Worm (Caenorhabditis elegans) whole organism, young adult: ENCODE results near the gene ZK1251.3.

ENCODE experiments used
- C17E4.6 ChIP-seq: fragments of 200-800 bp; sonication (Bioruptor generic); IDR thresholded peaks from 2 replicates; pipeline ENCODE4 v1.3.6; 2022; ENCODE audit warnings: missing genetic modification reagents, missing genetic modification characterization, missing compliant biosample characterization
- F10E7.11 ChIP-seq: sonication (generic microtip); optimal IDR thresholded peaks from 2 replicates; lab custom pipeline; 2017; ENCODE audit warnings: mild to moderate bottlenecking, missing genetic modification characterization, moderate library complexity, missing compliant biosample characterization
- F22D6.2 ChIP-seq: sonication (generic microtip); optimal IDR thresholded peaks from 2 replicates; lab custom pipeline; 2016; ENCODE audit warnings: mild to moderate bottlenecking, missing genetic modification characterization, missing compliant biosample characterization
- F49E8.2 ChIP-seq: sonication (generic microtip); optimal IDR thresholded peaks from 3 replicates; lab custom pipeline; 2017; ENCODE audit warnings: missing genetic modification characterization, mild to moderate bottlenecking, missing compliant biosample characterization, antibody characterized with exemption, moderate library complexity; ENCODE audit not compliant: insufficient read depth
- F52B5.7 ChIP-seq: sonication (generic microtip); optimal IDR thresholded peaks from 2 replicates; lab custom pipeline; 2016; ENCODE audit warnings: mild to moderate bottlenecking, missing genetic modification characterization, missing compliant biosample characterization
- K11D2.4 ChIP-seq: fragments of 200-800 bp; sonication (Bioruptor generic); IDR thresholded peaks from 2 replicates; pipeline ENCODE4 v1.3.6; 2022; ENCODE audit warnings: missing genetic modification reagents, missing genetic modification characterization, missing compliant biosample characterization
- T26A5.8 ChIP-seq: sonication (generic microtip); optimal IDR thresholded peaks from 2 replicates; lab custom pipeline; 2016; ENCODE audit warnings: missing genetic modification characterization, missing compliant biosample characterization
- Y79H2A.3 ChIP-seq: fragments of 200-800 bp; sonication (Bioruptor generic); conservative IDR thresholded peaks from 2 replicates; pipeline ENCODE4 v1.3.6; 2022; ENCODE audit warnings: missing genetic modification reagents, missing genetic modification characterization, missing compliant biosample characterization
- ZK185.1 ChIP-seq: sonication (generic microtip); optimal IDR thresholded peaks from 2 replicates; lab custom pipeline; 2016; ENCODE audit warnings: mild to moderate bottlenecking, missing genetic modification characterization, missing compliant biosample characterization; ENCODE audit not compliant: poor library complexity, severe bottlenecking
- akir-1 ChIP-seq: fragments of 200-800 bp; sonication (Bioruptor generic); optimal IDR thresholded peaks from 2 replicates; lab custom pipeline; 2018; ENCODE audit warnings: mild to moderate bottlenecking, missing genetic modification characterization, moderate library complexity, missing compliant biosample characterization
- ama-1 ChIP-seq, 3 experiments: fragments of 150-350 bp in 1 of 3; sonication (generic microtip) in 2 of 3; optimal IDR thresholded peaks; 2 replicates each; lab custom pipeline; 2014 to 2018; ENCODE audit warnings: missing biosample characterization in 2 of 3, missing genetic modification characterization in 2 of 3, missing genetic modification reagents in 2 of 3
- athp-1 ChIP-seq: sonication (generic microtip); optimal IDR thresholded peaks from 2 replicates; lab custom pipeline; 2017; ENCODE audit warnings: mild to moderate bottlenecking, missing genetic modification characterization, missing compliant biosample characterization
- attf-5 ChIP-seq: fragments of 200-800 bp; sonication (Bioruptor generic); optimal IDR thresholded peaks from 2 replicates; lab custom pipeline; 2018; ENCODE audit warnings: mild to moderate bottlenecking, missing genetic modification characterization, missing compliant biosample characterization
- bed-2 ChIP-seq: fragments of 200-800 bp; sonication (Bioruptor generic); IDR thresholded peaks from 2 replicates; pipeline ENCODE4 v1.3.6; 2022; ENCODE audit warnings: missing genetic modification reagents, missing genetic modification characterization, missing compliant biosample characterization
- ceh-58 ChIP-seq: fragments of 200-800 bp; sonication (Bioruptor generic); IDR thresholded peaks from 2 replicates; pipeline ENCODE4 v1.3.6; 2022; ENCODE audit warnings: missing genetic modification characterization, missing compliant biosample characterization
- chd-7 ChIP-seq: sonication (generic microtip); optimal IDR thresholded peaks from 2 replicates; lab custom pipeline; 2016; ENCODE audit warnings: mild to moderate bottlenecking, missing genetic modification characterization, moderate library complexity, missing compliant biosample characterization
- dox-1 ChIP-seq: fragments of 200-800 bp; sonication (Bioruptor generic); IDR thresholded peaks from 2 replicates; pipeline ENCODE4 v1.3.6; 2022; ENCODE audit warnings: missing genetic modification reagents, missing genetic modification characterization, missing compliant biosample characterization
- dpl-1 ChIP-seq: fragments of 150-350 bp; optimal IDR thresholded peaks from 2 replicates; lab custom pipeline; 2014; ENCODE audit warnings: missing biosample characterization, missing genetic modification reagents, missing genetic modification characterization
- egrh-3 ChIP-seq: fragments of 200-800 bp; sonication (Bioruptor generic); IDR thresholded peaks from 2 replicates; pipeline ENCODE4 v1.3.6; 2022; ENCODE audit warnings: missing genetic modification reagents, missing genetic modification characterization, missing compliant biosample characterization
- ekl-4 ChIP-seq: fragments of 200-800 bp; sonication (Bioruptor generic); IDR thresholded peaks from 2 replicates; pipeline ENCODE4 v1.3.6; 2022; ENCODE audit warnings: missing genetic modification reagents, missing genetic modification characterization, missing compliant biosample characterization
- hrde-1 ChIP-seq: sonication (generic microtip); optimal IDR thresholded peaks from 2 replicates; lab custom pipeline; 2016; ENCODE audit warnings: missing genetic modification characterization, mild to moderate bottlenecking, missing compliant biosample characterization, moderate library complexity, missing genotype, missing genetic modification reagents, borderline replicate concordance
- hsf-1 ChIP-seq: fragments of 200-800 bp; sonication (Bioruptor generic); IDR thresholded peaks from 2 replicates; pipeline ENCODE4 v1.3.6; 2022; ENCODE audit warnings: missing genetic modification reagents, missing genetic modification characterization, missing compliant biosample characterization
- lag-1 ChIP-seq: fragments of 200-800 bp; sonication (Bioruptor generic); IDR thresholded peaks from 2 replicates; pipeline ENCODE4 v1.3.6; 2022; ENCODE audit warnings: missing genetic modification reagents, missing genetic modification characterization, missing compliant biosample characterization
- let-607 ChIP-seq, 2 experiments: fragments of 200-800 bp in 1 of 2; sonication (Bioruptor generic) in 1 of 2; sonication (generic microtip) in 1 of 2; optimal IDR thresholded peaks; 2 replicates each; lab custom pipeline; 2016 to 2018; ENCODE audit warnings: mild to moderate bottlenecking in 2 of 2, missing compliant biosample characterization in 2 of 2, missing genetic modification characterization in 2 of 2, moderate library complexity in 2 of 2, missing genotype in 1 of 2
- lin-35 ChIP-seq, 3 experiments: fragments of 150-350 bp in 2 of 3; sonication (generic microtip) in 1 of 3; optimal IDR thresholded peaks; 2 replicates each; lab custom pipeline; 2014 to 2018; ENCODE audit warnings: missing biosample characterization in 3 of 3, missing genetic modification characterization in 3 of 3, missing genetic modification reagents in 3 of 3
- lin-40 ChIP-seq: sonication (generic microtip); optimal IDR thresholded peaks from 2 replicates; lab custom pipeline; 2016; ENCODE audit warnings: missing genetic modification characterization, mild to moderate bottlenecking, missing compliant biosample characterization, missing genotype, missing genetic modification reagents
- lin-54 ChIP-seq: fragments of 200-800 bp; sonication (Bioruptor generic); optimal IDR thresholded peaks from 2 replicates; lab custom pipeline; 2018; ENCODE audit warnings: mild to moderate bottlenecking, missing genetic modification characterization, missing compliant biosample characterization
- lir-1 ChIP-seq: fragments of 200-800 bp; sonication (Bioruptor generic); conservative IDR thresholded peaks from 2 replicates; pipeline ENCODE4 v1.3.6; 2022; ENCODE audit warnings: missing genetic modification reagents, missing genetic modification characterization, missing compliant biosample characterization
- lsy-27 ChIP-seq: sonication (generic microtip); optimal IDR thresholded peaks from 2 replicates; lab custom pipeline; 2017; ENCODE audit warnings: missing genetic modification characterization, mild to moderate bottlenecking, missing compliant biosample characterization, antibody characterized with exemption, missing genotype, borderline replicate concordance; ENCODE audit not compliant: insufficient read depth
- madf-3 ChIP-seq: fragments of 200-800 bp; sonication (Bioruptor generic); IDR thresholded peaks from 2 replicates; pipeline ENCODE4 v1.3.6; 2022; ENCODE audit warnings: missing genetic modification reagents, missing genetic modification characterization, missing compliant biosample characterization
- mxl-1 ChIP-seq: sonication (generic microtip); optimal IDR thresholded peaks from 2 replicates; lab custom pipeline; 2016; ENCODE audit warnings: missing genetic modification characterization, missing compliant biosample characterization
- nfya-1 ChIP-seq: sonication (generic microtip); optimal IDR thresholded peaks from 2 replicates; lab custom pipeline; 2017; ENCODE audit warnings: antibody characterized with exemption, missing compliant biosample characterization, missing genetic modification characterization, borderline replicate concordance; ENCODE audit not compliant: insufficient read depth
- nfya-2 ChIP-seq: fragments of 200-800 bp; sonication (Bioruptor generic); IDR thresholded peaks from 2 replicates; pipeline ENCODE4 v1.3.6; 2022; ENCODE audit warnings: missing genetic modification reagents, missing genetic modification characterization, missing compliant biosample characterization
- pbrm-1 ChIP-seq: fragments of 200-800 bp; sonication (Bioruptor generic); IDR thresholded peaks from 2 replicates; pipeline ENCODE4 v1.3.6; 2022; ENCODE audit warnings: missing genetic modification reagents, missing genetic modification characterization, missing compliant biosample characterization
- pha-4 ChIP-seq: fragments of 150-350 bp; sonication (generic microtip); optimal IDR thresholded peaks from 2 replicates; lab custom pipeline; 2014; ENCODE audit warnings: missing biosample characterization, missing genetic modification reagents, missing genetic modification characterization
- sea-2 ChIP-seq: fragments of 200-800 bp; sonication (Bioruptor generic); IDR thresholded peaks from 2 replicates; pipeline ENCODE4 v1.3.6; 2022; ENCODE audit warnings: missing genetic modification characterization, missing compliant biosample characterization
- tbx-9 ChIP-seq: sonication (generic microtip); optimal IDR thresholded peaks from 2 replicates; lab custom pipeline; 2016; ENCODE audit warnings: borderline replicate concordance, missing genetic modification characterization, inconsistent platforms, missing compliant biosample characterization
- tlf-1 ChIP-seq: fragments of 200-800 bp; sonication (Bioruptor generic); optimal IDR thresholded peaks from 2 replicates; lab custom pipeline; 2018; ENCODE audit warnings: mild to moderate bottlenecking, missing genetic modification characterization, missing compliant biosample characterization
- ztf-25 ChIP-seq: fragments of 200-800 bp; sonication (Bioruptor generic); IDR thresholded peaks from 2 replicates; pipeline ENCODE4 v1.3.6; 2022; ENCODE audit warnings: missing genetic modification reagents, missing genetic modification characterization, missing compliant biosample characterization
- ztf-26 ChIP-seq: sonication (generic microtip); optimal IDR thresholded peaks from 2 replicates; lab custom pipeline; 2017; ENCODE audit warnings: missing genetic modification characterization, missing compliant biosample characterization

Gene ZK1251.3

ce11 chrIV:9683433-9683832 is at the start of gene ZK1251.3, which contains the start of gene htas-1:
ZK1251.3 (plus strand) TSS chrIV:9683658.
htas-1 (minus strand) TSS chrIV:9683533.
- TF ChIP-seq ceh-58 (GFP tag; lab: Robert Waterston, UW) = no peak
- no peak for TF ChIP-seq athp-1
- no peak for TF ChIP-seq dox-1 (GFP tag; lab: Robert Waterston, UW)
- no peak for TF ChIP-seq bed-2 (GFP tag; lab: Robert Waterston, UW)
- no peak for TF ChIP-seq lin-54 (GFP tag; lab: Kevin White, UChicago)
- no peak for TF ChIP-seq pha-4
- no peak for TF ChIP-seq T26A5.8 (tag; lab: Kevin White, UChicago)
- TF ChIP-seq F49E8.2 (tag; lab: Kevin White, UChicago) = no peak
- no peak for TF ChIP-seq sea-2
- TF ChIP-seq ekl-4 (GFP tag; lab: Robert Waterston, UW) = no peak
- TF ChIP-seq hrde-1 = no peak
- no peak for TF ChIP-seq egrh-3 (GFP tag; lab: Robert Waterston, UW)
- TF ChIP-seq chd-7 (tag; lab: Kevin White, UChicago) = no peak
- no peak for TF ChIP-seq F10E7.11 (tag; lab: Kevin White, UChicago)
- no peak for TF ChIP-seq tlf-1
- TF ChIP-seq, all 124 proteins: peak for 0

ce11 chrIV:9633889-9634288 is 49.6 kb upstream of the ZK1251.3 start:
- TF ChIP-seq F22D6.2 (tag; lab: Kevin White, UChicago) (no peak), F52B5.7 (tag; lab: Kevin White, UChicago) (no peak), egrh-3 (GFP tag; lab: Robert Waterston, UW) (no peak), ama-1 (optimal IDR thresholded peaks at IDR 0.05; lab: Kevin White, UChicago) (no peak), ama-1 (GFP tag; optimal IDR thresholded peaks at IDR 0.05; lab: Kevin White, UChicago) (no peak), C17E4.6 (no peak), F49E8.2 (tag; lab: Kevin White, UChicago) (no peak), nfya-2 (GFP tag; lab: Robert Waterston, UW) (no peak), lin-35 (GFP tag; optimal IDR thresholded peaks at IDR 0.05; lab: Kevin White, UChicago) (no peak), akir-1 (GFP tag; lab: Kevin White, UChicago) (no peak), ztf-25 (GFP tag; lab: Robert Waterston, UW) (no peak), hrde-1 (no peak), hsf-1 (GFP tag; lab: Robert Waterston, UW) (no peak), dpl-1 (GFP tag; lab: Kevin White, UChicago) (no peak), lin-40 (tag; lab: Kevin White, UChicago) (no peak), lin-54 (GFP tag; lab: Kevin White, UChicago) (no peak), ZK185.1 (tag; lab: Kevin White, UChicago) (no peak), lsy-27 (no peak), madf-3 (GFP tag; lab: Robert Waterston, UW) (no peak)

ce11 chrIV:9634848-9635247 is 48.6 kb upstream of the ZK1251.3 start, which contains the start of gene mca-1:
mca-1 (minus strand) TSS chrIV:9634948.
- no peak for TF ChIP-seq lag-1 (GFP tag; lab: Robert Waterston, UW)
- TF ChIP-seq mxl-1 = no peak
- TF ChIP-seq nfya-1 (tag; lab: Kevin White, UChicago) = no peak
- TF ChIP-seq ztf-26 (tag; lab: Kevin White, UChicago) = no peak
- TF ChIP-seq pbrm-1 = no peak
- TF ChIP-seq lir-1 = no peak
- TF ChIP-seq pha-4 = no peak
- no peak for TF ChIP-seq K11D2.4
- TF ChIP-seq let-607 (tag; optimal IDR thresholded peaks at IDR 0.05; lab: Kevin White, UChicago) = no peak
- no peak for TF ChIP-seq ZK185.1 (tag; lab: Kevin White, UChicago)
- no peak for TF ChIP-seq Y79H2A.3
- TF ChIP-seq tbx-9 (tag; lab: Kevin White, UChicago) = no peak
- no peak for TF ChIP-seq attf-5 (GFP tag; lab: Kevin White, UChicago)
- TF ChIP-seq, all 124 proteins: peak for 0
